Worm (Caenorhabditis elegans): ENCODE measurements around the gene ecps-1.
A peak's percentile ranks its signal among the peaks of the same experiment; 100 is the strongest.

Gene ecps-1

ce11 chrIII:10432104-10432503, 28.2 kb downstream of the ecps-1 start:
- TF ChIP-seq ztf-11 (tag; optimal IDR thresholded peaks at IDR 0.05) (no peak), nhr-11 (tag; optimal IDR thresholded peaks at IDR 0.05) (no peak), lin-15B (tag; optimal IDR thresholded peaks at IDR 0.05) (peak; percentile 12), lin-39 (tag; optimal IDR thresholded peaks at IDR 0.05) (peak; percentile 90), nfya-1 (tag; optimal IDR thresholded peaks at IDR 0.05; ENCODE audit: insufficient read depth) (peak; percentile 33)

- TF ChIP-seq skn-1 (tag; optimal IDR thresholded peaks at IDR 0.05) (no peak), hmg-11 (tag; optimal IDR thresholded peaks at IDR 0.05) (no peak), nhr-67 (tag; optimal IDR thresholded peaks at IDR 0.05) (no peak), nfya-1 (tag; optimal IDR thresholded peaks at IDR 0.05; ENCODE audit: insufficient read depth) (no peak), egl-5 (tag; optimal IDR thresholded peaks at IDR 0.05) (no peak), fkh-10 (GFP tag; optimal IDR thresholded peaks at IDR 0.05) (no peak), sea-2 (GFP tag; optimal IDR thresholded peaks at IDR 0.05) (no peak), R02D3.7 (tag; optimal IDR thresholded peaks at IDR 0.05) (no peak), mml-1 (tag; optimal IDR thresholded peaks at IDR 0.05) (no peak), nhr-237 (tag; optimal IDR thresholded peaks at IDR 0.05) (no peak), jun-1 (tag; optimal IDR thresholded peaks at IDR 0.05) (no peak), zag-1 (tag; optimal IDR thresholded peaks at IDR 0.05) (no peak), nhr-11 (tag; optimal IDR thresholded peaks at IDR 0.05) (no peak), ama-1 (optimal IDR thresholded peaks at IDR 0.05) (no peak), elt-3 (tag; optimal IDR thresholded peaks at IDR 0.05) (no peak), ceh-82 (tag; optimal IDR thresholded peaks at IDR 0.05) (no peak), ceh-16 (tag; optimal IDR thresholded peaks at IDR 0.05) (no peak), mdl-1 (tag; optimal IDR thresholded peaks at IDR 0.05) (no peak), ztf-11 (tag; optimal IDR thresholded peaks at IDR 0.05) (no peak), ZK546.5 (tag; optimal IDR thresholded peaks at IDR 0.05) (no peak)
Measured at ce11 chrIII:10427882-10428281, 32.5 kb downstream of the ecps-1 start, which contains the start of gene prp-3. TSS of gene prp-3 (minus strand) at chrIII:10427982.

ce11 chrIII:10423906-10424305, 36.4 kb downstream of the ecps-1 start, which contains the start of gene M03C11.6:
TSS of gene M03C11.6 (minus strand) at chrIII:10424006.
- TF ChIP-seq nhr-67 (tag; optimal IDR thresholded peaks at IDR 0.05) = no peak
- no peak for TF ChIP-seq ZK546.5 (tag; optimal IDR thresholded peaks at IDR 0.05)
- no peak for TF ChIP-seq nhr-76 (tag; optimal IDR thresholded peaks at IDR 0.05)
- no peak for TF ChIP-seq nhr-23 (tag; optimal IDR thresholded peaks at IDR 0.05)
- no peak for TF ChIP-seq tbx-2 (tag; optimal IDR thresholded peaks at IDR 0.05)
- TF ChIP-seq ceh-28 (tag; optimal IDR thresholded peaks at IDR 0.05) = no peak

ce11 chrIII:10421680-10422079, 38.7 kb downstream of the ecps-1 start:
- TF ChIP-seq tbx-2 (tag; optimal IDR thresholded peaks at IDR 0.05) (no peak), pqm-1 (tag; optimal IDR thresholded peaks at IDR 0.05) (no peak), ceh-9 (tag; optimal IDR thresholded peaks at IDR 0.05) (no peak)

- TF ChIP-seq ztf-11 (tag; optimal IDR thresholded peaks at IDR 0.05) (no peak), fos-1 (tag; optimal IDR thresholded peaks at IDR 0.05) (no peak), nhr-12 (tag; optimal IDR thresholded peaks at IDR 0.05) (no peak), tbx-2 (tag; optimal IDR thresholded peaks at IDR 0.05) (no peak), ceh-9 (tag; optimal IDR thresholded peaks at IDR 0.05) (no peak), pha-4 (tag; optimal IDR thresholded peaks at IDR 0.05) (peak; percentile 53), eor-1 (tag; optimal IDR thresholded peaks at IDR 0.05) (no peak), elt-2 (tag; optimal IDR thresholded peaks at IDR 0.05) (peak; percentile 22), nhr-76 (tag; optimal IDR thresholded peaks at IDR 0.05) (no peak), mdl-1 (tag; optimal IDR thresholded peaks at IDR 0.05) (no peak), nhr-237 (tag; optimal IDR thresholded peaks at IDR 0.05) (no peak), unc-39 (tag; optimal IDR thresholded peaks at IDR 0.05) (no peak), mml-1 (tag; optimal IDR thresholded peaks at IDR 0.05) (no peak), nhr-67 (tag; optimal IDR thresholded peaks at IDR 0.05) (no peak), nhr-43 (tag; optimal IDR thresholded peaks at IDR 0.05; ENCODE audit: poor library complexity, severe bottlenecking) (no peak), lin-15B (tag; optimal IDR thresholded peaks at IDR 0.05) (peak; percentile 50), skn-1 (tag; optimal IDR thresholded peaks at IDR 0.05) (no peak), ama-1 (optimal IDR thresholded peaks at IDR 0.05) (no peak), fkh-2 (tag; optimal IDR thresholded peaks at IDR 0.05) (no peak), nhr-77 (tag; optimal IDR thresholded peaks at IDR 0.05) (no peak), ZK546.5 (tag; optimal IDR thresholded peaks at IDR 0.05) (no peak), ceh-28 (tag; optimal IDR thresholded peaks at IDR 0.05) (no peak), nhr-28 (tag; optimal IDR thresholded peaks at IDR 0.05) (no peak), zag-1 (tag; optimal IDR thresholded peaks at IDR 0.05) (no peak), ztf-4 (tag; optimal IDR thresholded peaks at IDR 0.05) (no peak), pqm-1 (tag; optimal IDR thresholded peaks at IDR 0.05) (peak; percentile 39), nhr-23 (tag; optimal IDR thresholded peaks at IDR 0.05) (peak; percentile 32), sea-2 (GFP tag; optimal IDR thresholded peaks at IDR 0.05) (no peak), snpc-4 (tag; optimal IDR thresholded peaks at IDR 0.05) (no peak), aly-2 (tag; optimal IDR thresholded peaks at IDR 0.05) (peak; percentile 14), nhr-11 (tag; optimal IDR thresholded peaks at IDR 0.05) (no peak), unc-62 (GFP tag; optimal IDR thresholded peaks at IDR 0.05) (no peak), jun-1 (tag; optimal IDR thresholded peaks at IDR 0.05) (no peak), elt-1 (tag; optimal IDR thresholded peaks at IDR 0.05) (no peak), egl-5 (tag; optimal IDR thresholded peaks at IDR 0.05) (no peak), R02D3.7 (tag; optimal IDR thresholded peaks at IDR 0.05) (peak; percentile 11), fkh-10 (GFP tag; optimal IDR thresholded peaks at IDR 0.05) (no peak)
Measured at ce11 chrIII:10415822-10416221, 44.5 kb downstream of the ecps-1 start, which contains the start of gene ymel-1. TSS of gene ymel-1 (plus strand) at chrIII:10416139.

All from whole organism, L3 larva.